Worm (Caenorhabditis elegans): ENCODE measurements around the gene F09A5.2.

DNA sequence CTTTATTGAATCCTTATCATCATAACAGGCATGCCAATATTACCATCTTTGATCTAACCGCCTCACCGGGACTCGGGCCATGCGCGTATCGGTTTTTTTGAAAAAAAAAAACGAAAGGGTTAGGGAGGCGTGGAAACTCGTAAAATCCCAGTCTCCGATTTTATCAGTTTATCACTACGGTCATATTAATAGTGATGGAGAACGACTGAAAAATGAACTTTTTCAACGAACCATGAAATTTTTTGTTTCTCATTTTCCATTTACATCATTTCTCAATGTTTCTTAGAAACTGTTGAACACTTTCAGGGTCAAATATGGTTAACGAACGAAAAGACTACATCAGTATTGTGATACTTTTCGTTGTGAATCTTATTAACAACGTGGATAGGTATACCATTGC, 5.0 kb upstream of the F09A5.2 start, which contains the start of gene spin-3:
- TF ChIP-seq nhr-12 (tag; optimal IDR thresholded peaks at IDR 0.05): no peak
- TF ChIP-seq cnd-1 (tag; optimal IDR thresholded peaks at IDR 0.05): no peak
- no peak for TF ChIP-seq unc-39 (tag; optimal IDR thresholded peaks at IDR 0.05)
- TF ChIP-seq nhr-76 (tag; optimal IDR thresholded peaks at IDR 0.05): no peak
- TF ChIP-seq pha-4 (tag; optimal IDR thresholded peaks at IDR 0.05): no peak
- no peak for TF ChIP-seq nhr-237 (tag; optimal IDR thresholded peaks at IDR 0.05)
- TF ChIP-seq ces-1 (GFP tag; optimal IDR thresholded peaks at IDR 0.05): no peak
- no peak for TF ChIP-seq mab-5 (tag; optimal IDR thresholded peaks at IDR 0.05)
- TF ChIP-seq unc-120 (tag; optimal IDR thresholded peaks at IDR 0.05; ENCODE audit: poor library complexity, severe bottlenecking): no peak
- no peak for TF ChIP-seq lin-13 (tag; optimal IDR thresholded peaks at IDR 0.05)
